Worm (Caenorhabditis elegans) whole organism, midembryonic: ENCODE results near the gene ser-6.

Experiments used
- T22C8.4 ChIP-seq: fragments of 200-800 bp; sonication (Bioruptor generic); IDR thresholded peaks from 2 replicates; pipeline ENCODE4 v1.3.6; 2022; ENCODE audit warnings: missing genetic modification characterization, missing compliant biosample characterization
- cog-1 ChIP-seq: sonication (generic microtip); optimal IDR thresholded peaks from 2 replicates; lab custom pipeline; 2016; ENCODE audit warnings: missing genetic modification characterization, missing compliant biosample characterization
- flt-1 ChIP-seq: fragments of 200-800 bp; sonication (Bioruptor generic); IDR thresholded peaks from 2 replicates; pipeline ENCODE4 v1.3.6; 2022; ENCODE audit warnings: missing genetic modification characterization, missing compliant biosample characterization
- klf-2 ChIP-seq: fragments of 200-800 bp; sonication (Bioruptor generic); conservative IDR thresholded peaks from 2 replicates; pipeline ENCODE4 v1.3.6; 2022; ENCODE audit warnings: missing genetic modification reagents, missing genetic modification characterization, missing compliant biosample characterization
- med-1 ChIP-seq: sonication (generic microtip); optimal IDR thresholded peaks from 2 replicates; lab custom pipeline; 2017; ENCODE audit warnings: missing genetic modification characterization, mild to moderate bottlenecking, missing compliant biosample characterization, antibody characterized with exemption, missing genetic modification reagents; ENCODE audit not compliant: insufficient read depth
- ref-1 ChIP-seq: fragments of 200-800 bp; sonication (Bioruptor generic); conservative IDR thresholded peaks from 2 replicates; pipeline ENCODE4 v1.3.6; 2022; ENCODE audit warnings: missing genetic modification reagents, missing genetic modification characterization, missing compliant biosample characterization
- tab-1 ChIP-seq: fragments of 200-800 bp; sonication (Bioruptor generic); IDR thresholded peaks from 2 replicates; pipeline ENCODE4 v1.3.6; 2022; ENCODE audit warnings: missing genetic modification characterization, missing compliant biosample characterization
- ztf-23 ChIP-seq: fragments of 200-800 bp; sonication (Bioruptor generic); IDR thresholded peaks from 2 replicates; pipeline ENCODE4 v1.3.6; 2022; ENCODE audit warnings: missing genetic modification reagents, missing genetic modification characterization, missing compliant biosample characterization
- ztf-29 ChIP-seq: fragments of 200-800 bp; sonication (Bioruptor generic); IDR thresholded peaks from 2 replicates; pipeline ENCODE4 v1.3.6; 2022; ENCODE audit warnings: missing genetic modification reagents, missing genetic modification characterization, missing compliant biosample characterization

ser-6 gene

ce11 chrIV:2995372-2995771, 35.5 kb downstream of the ser-6 start, which contains the start of gene Y54G2A.26:
Y54G2A.26 (minus strand) TSS chrIV:2995472.
- no peak for TF ChIP-seq cog-1 (tag; lab: Kevin White, UChicago)
- TF ChIP-seq klf-2 (GFP tag; lab: Robert Waterston, UW): no peak
- TF ChIP-seq flt-1 (GFP tag; lab: Robert Waterston, UW): no peak
- no peak for TF ChIP-seq ztf-29 (GFP tag; lab: Robert Waterston, UW)
- TF ChIP-seq ref-1 (GFP tag; lab: Robert Waterston, UW): no peak
- no peak for TF ChIP-seq T22C8.4 (GFP tag; lab: Robert Waterston, UW)
- TF ChIP-seq tab-1 (GFP tag; lab: Robert Waterston, UW): no peak
- no peak for TF ChIP-seq ztf-23 (GFP tag; lab: Robert Waterston, UW)
- no peak for TF ChIP-seq med-1 (GFP tag; lab: Kevin White, UChicago)

DNA sequence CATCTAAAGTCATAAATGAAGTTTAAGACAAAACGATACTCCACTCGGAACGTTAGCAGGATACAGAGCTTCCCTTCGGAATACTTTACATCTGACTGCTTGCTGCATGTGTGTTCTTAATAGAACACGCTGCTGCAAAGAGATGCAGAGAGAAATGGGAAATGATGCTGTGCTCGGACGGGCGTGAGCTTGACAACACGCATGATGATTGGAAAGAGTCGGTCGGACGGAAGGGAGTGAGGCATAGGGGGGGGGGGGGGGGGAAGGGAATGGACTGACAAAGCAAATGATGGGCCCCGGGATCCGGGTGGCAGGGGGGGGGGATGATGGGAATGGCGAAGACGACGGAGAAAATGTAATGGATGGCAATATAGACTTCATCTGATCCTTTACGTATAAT, 37.4 kb downstream of the ser-6 start:
- 0 out of 2 replicates have a peak, but pooled peaks have one; percentile 44 for TF ChIP-seq tab-1 (GFP tag; lab: Robert Waterston, UW)
- TF ChIP-seq T22C8.4 (GFP tag; lab: Robert Waterston, UW): no peak
- no peak for TF ChIP-seq klf-2 (GFP tag; lab: Robert Waterston, UW)

DNA sequence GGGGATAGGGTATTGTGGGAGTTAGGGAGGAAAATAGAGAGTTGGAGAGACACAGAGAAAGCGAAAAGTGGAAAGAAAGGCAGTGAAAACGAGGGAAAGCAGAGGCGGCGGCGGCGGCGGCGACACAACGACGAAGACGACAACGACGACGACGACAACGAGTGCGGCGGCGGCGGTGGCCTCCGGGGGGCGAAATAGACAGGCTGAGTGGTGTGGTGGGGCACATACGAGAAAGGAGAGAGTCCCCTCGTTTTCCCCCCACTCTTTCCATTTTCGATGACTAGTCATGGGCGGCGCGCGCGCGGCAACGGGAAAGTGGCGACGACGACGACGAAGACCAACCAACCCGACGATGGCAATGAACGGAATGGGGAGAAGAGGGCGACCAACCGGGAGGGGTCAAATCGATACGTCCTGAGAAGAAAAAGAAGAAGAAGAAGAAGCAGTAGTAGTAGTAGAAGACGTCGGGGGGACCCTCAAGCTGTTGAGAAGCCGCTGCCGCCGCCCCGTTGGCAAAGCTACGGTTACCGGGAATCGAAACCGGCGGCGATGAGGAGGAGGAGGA, 38.8 kb downstream of the ser-6 start:
- TF ChIP-seq flt-1 (GFP tag; lab: Robert Waterston, UW) (0 out of 2 replicates have a peak, but pooled peaks have one; percentile 8), cog-1 (tag; lab: Kevin White, UChicago) (peak; percentile 33), T22C8.4 (GFP tag; lab: Robert Waterston, UW) (no peak), ref-1 (GFP tag; lab: Robert Waterston, UW) (no peak), klf-2 (GFP tag; lab: Robert Waterston, UW) (0 out of 2 replicates have a peak, but pooled peaks have one; percentile 13), ztf-23 (GFP tag; lab: Robert Waterston, UW) (peak; percentile 58; the same call in 1 of the 2 replicates), ztf-29 (GFP tag; lab: Robert Waterston, UW) (no peak; the same call in 1 of the 2 replicates), tab-1 (GFP tag; lab: Robert Waterston, UW) (no peak), med-1 (GFP tag; lab: Kevin White, UChicago) (no peak)

- TF ChIP-seq ref-1 (GFP tag; lab: Robert Waterston, UW): no peak
These were observed 41.6 kb downstream of the ser-6 start for ce11 chrIV:3001500-3001899.

- no peak for TF ChIP-seq flt-1 (GFP tag; lab: Robert Waterston, UW)
- TF ChIP-seq klf-2 (GFP tag; lab: Robert Waterston, UW): no peak
- no peak for TF ChIP-seq cog-1 (tag; lab: Kevin White, UChicago)
- TF ChIP-seq ref-1 (GFP tag; lab: Robert Waterston, UW): no peak
- TF ChIP-seq T22C8.4 (GFP tag; lab: Robert Waterston, UW): no peak
- TF ChIP-seq med-1 (GFP tag; lab: Kevin White, UChicago): no peak
- TF ChIP-seq ztf-23 (GFP tag; lab: Robert Waterston, UW): no peak
- TF ChIP-seq tab-1 (GFP tag; lab: Robert Waterston, UW): no peak
- no peak for TF ChIP-seq ztf-29 (GFP tag; lab: Robert Waterston, UW)
These were observed 42.9 kb downstream of the ser-6 start for ce11 chrIV:3002807-3003206.

DNA sequence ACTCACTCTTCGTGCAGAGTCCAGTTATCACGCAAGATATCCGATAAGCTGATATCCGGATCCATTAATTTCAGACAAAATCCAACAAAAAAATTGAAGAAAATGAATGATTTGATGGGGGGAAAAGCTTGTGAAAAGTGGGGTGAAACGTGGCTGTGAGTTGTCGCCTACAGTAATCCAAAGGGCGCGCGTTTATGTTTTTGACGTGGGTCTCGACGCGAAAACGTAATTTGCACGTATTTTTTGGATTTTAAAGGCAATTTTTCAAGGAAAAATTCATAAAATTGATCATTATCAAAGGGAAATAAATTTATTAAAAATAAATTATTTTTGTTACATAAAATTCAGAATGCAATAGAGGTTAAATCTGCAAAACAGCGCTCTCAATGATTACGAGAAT, 48.9 kb downstream of the ser-6 start, which contains the start of gene Y54G2A.73:
Y54G2A.73 (minus strand) TSS at position 65 of the 400 bp plus-strand sequence.
- TF ChIP-seq ztf-29 (GFP tag; lab: Robert Waterston, UW) (no peak), flt-1 (GFP tag; lab: Robert Waterston, UW) (no peak), ztf-23 (GFP tag; lab: Robert Waterston, UW) (no peak), T22C8.4 (GFP tag; lab: Robert Waterston, UW) (no peak), cog-1 (tag; lab: Kevin White, UChicago) (no peak)

DNA sequence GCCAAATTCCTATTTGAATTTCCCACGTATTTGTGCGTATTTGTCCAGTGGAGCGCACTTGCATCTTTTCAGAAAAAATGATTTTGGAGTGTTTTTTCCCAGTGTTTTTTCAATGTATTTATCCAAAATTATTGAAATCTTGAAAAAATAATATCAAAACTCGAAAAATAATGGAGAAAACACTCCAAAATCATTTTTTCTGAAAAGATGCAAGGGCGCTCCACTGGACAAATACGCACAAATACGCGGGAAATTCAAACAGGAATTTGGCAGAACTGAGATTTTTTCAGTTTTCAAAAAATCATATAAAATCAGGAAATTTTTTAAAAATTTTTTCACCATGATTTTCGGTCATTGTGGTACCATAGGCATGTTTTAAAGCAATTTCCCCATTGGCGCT, 51.7 kb downstream of the ser-6 start:
- TF ChIP-seq klf-2 (GFP tag; lab: Robert Waterston, UW) (no peak), cog-1 (tag; lab: Kevin White, UChicago) (no peak), ztf-23 (GFP tag; lab: Robert Waterston, UW) (no peak), ref-1 (GFP tag; lab: Robert Waterston, UW) (no peak), med-1 (GFP tag; lab: Kevin White, UChicago) (no peak), flt-1 (GFP tag; lab: Robert Waterston, UW) (no peak), T22C8.4 (GFP tag; lab: Robert Waterston, UW) (no peak), tab-1 (GFP tag; lab: Robert Waterston, UW) (no peak), ztf-29 (GFP tag; lab: Robert Waterston, UW) (no peak)

DNA sequence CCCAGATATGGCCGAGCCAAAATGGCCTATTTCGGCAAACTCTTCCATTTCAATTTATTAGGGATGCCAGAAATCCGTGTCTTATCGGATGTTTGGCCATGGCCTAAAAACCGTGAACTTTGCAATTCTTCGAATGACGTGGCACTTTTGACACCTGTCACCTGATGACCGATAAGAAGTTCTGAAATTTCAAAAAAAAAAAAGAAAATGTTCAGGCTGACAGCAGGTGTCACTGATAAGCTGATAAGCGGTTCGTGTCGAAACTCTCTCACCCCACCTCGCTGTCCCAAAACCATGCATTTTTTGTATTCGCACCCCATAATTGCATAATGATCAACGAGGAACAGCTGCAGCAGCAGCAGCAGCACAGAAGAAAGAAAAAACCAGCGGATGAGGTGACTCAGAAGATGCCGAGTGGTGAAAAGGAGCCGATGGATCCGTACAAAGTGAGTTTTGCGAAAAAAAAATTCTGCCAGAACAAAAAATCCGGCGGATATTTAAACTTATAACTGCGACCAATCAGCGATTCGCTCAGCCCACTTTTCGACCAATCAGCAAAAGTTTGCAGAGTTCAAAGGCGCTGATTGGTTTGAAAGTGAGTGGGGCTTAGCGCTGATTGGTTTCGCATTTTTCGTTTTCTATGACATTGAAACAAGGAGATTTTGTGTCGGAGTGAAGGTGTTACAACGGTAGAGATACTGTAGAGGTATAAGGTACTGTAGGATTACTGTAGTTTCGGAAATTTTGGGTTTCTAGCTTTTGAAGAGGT, 52.7 kb downstream of the ser-6 start, which contains the start of the genes Y54G2A.28 and vrp-1:
Y54G2A.28 (minus strand) TSS at position 48 of the 769 bp plus-strand sequence.
vrp-1 (plus strand) TSS at position 214 of the 769 bp plus-strand sequence.
- no peak for TF ChIP-seq tab-1 (GFP tag; lab: Robert Waterston, UW)
